Fruit fly (Drosophila melanogaster): ENCODE results near the gene RpS26.

- TF ChIP-seq OdsH (GFP tag; optimal IDR thresholded peaks at IDR 0.05) (no peak), topi (GFP tag; optimal IDR thresholded peaks at IDR 0.05) (no peak), ss (GFP tag; optimal IDR thresholded peaks at IDR 0.05) (no peak)
Observed at dm6 chr2L:18442903-18443608, at the start of gene RpS26.
